Fruit fly (Drosophila melanogaster) whole organism, embryonic: ENCODE data around the gene CG3457.
A peak's percentile ranks its signal among the peaks of the same experiment; 100 is the strongest.

Experiments
- NfI ChIP-seq: fragments of 200-800 bp; sonication (Bioruptor generic); optimal IDR thresholded peaks from 3 replicates; lab custom pipeline; 2018; ENCODE audit warnings: missing biosample characterization, mild to moderate bottlenecking, missing genetic modification characterization, moderate library complexity
- ems ChIP-seq: fragments of 200-800 bp; sonication (Bioruptor generic); optimal IDR thresholded peaks from 3 replicates; lab custom pipeline; 2016; ENCODE audit warnings: missing biosample characterization, missing genetic modification characterization
- gfzf ChIP-seq: fragments of 200-800 bp; sonication (Bioruptor generic); optimal IDR thresholded peaks from 2 replicates; lab custom pipeline; 2016; ENCODE audit warnings: missing biosample characterization, mild to moderate bottlenecking, missing genetic modification characterization, moderate library complexity
- twi ChIP-seq: fragments of 200-800 bp; optimal IDR thresholded peaks from 2 replicates; lab custom pipeline; 2019; ENCODE audit warnings: missing biosample characterization, mild to moderate bottlenecking, missing genetic modification characterization, moderate library complexity

DNA sequence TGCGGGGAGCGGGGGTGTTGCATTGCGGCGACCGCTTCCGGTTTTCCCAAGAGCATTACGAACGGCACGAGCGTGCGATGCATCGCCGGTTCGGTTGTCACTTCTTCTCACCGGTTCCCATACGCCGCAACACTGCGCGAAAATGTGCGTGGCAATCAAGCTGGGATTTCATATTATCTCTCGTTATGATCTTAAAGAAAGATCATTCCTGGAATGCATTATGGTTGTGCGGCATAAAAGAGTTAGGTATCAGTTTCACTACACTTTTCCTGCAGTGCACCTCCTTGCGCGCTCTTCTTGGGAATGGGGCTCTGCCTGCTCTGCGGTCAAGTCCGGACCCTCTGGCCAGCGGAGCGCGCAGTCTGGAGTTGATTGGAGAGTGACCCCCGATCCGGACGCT, 21.5 kb upstream of the CG3457 start:
- TF ChIP-seq ems (GFP tag; lab: Kevin White, UChicago), result no peak
- no peak for TF ChIP-seq twi (tag; lab: Kevin White, UChicago)
- no peak for TF ChIP-seq gfzf (GFP tag; lab: Kevin White, UChicago)
- TF ChIP-seq NfI (GFP tag; lab: Kevin White, UChicago), result peak; percentile 28
